Fruit fly (Drosophila melanogaster) whole organism, embryonic: ENCODE data around the gene CG43886.

Source experiments
- Atf-2 ChIP-seq: fragments of 200-800 bp; sonication (Bioruptor generic); optimal IDR thresholded peaks from 2 replicates; lab custom pipeline; 2016; ENCODE audit warnings: missing biosample characterization, missing genetic modification characterization
- CG10147 ChIP-seq: fragments of 200-800 bp; sonication (Bioruptor generic); optimal IDR thresholded peaks from 2 replicates; lab custom pipeline; 2019; ENCODE audit warnings: missing biosample characterization, mild to moderate bottlenecking, missing genetic modification characterization, moderate library complexity
- CG12071 ChIP-seq: fragments of 200-800 bp; sonication (Bioruptor generic); optimal IDR thresholded peaks from 3 replicates; lab custom pipeline; 2018; ENCODE audit warnings: missing biosample characterization, mild to moderate bottlenecking, missing genetic modification characterization
- CG14860 ChIP-seq: fragments of 200-800 bp; sonication (Bioruptor generic); IDR thresholded peaks from 3 replicates; pipeline ENCODE4 v1.3.6; 2022; ENCODE audit warnings: missing biosample characterization, missing genetic modification characterization; ENCODE audit not compliant: partially characterized antibody
- CG14965 ChIP-seq: fragments of 200-800 bp; sonication (Bioruptor generic); optimal IDR thresholded peaks from 2 replicates; lab custom pipeline; 2016; ENCODE audit warnings: missing biosample characterization, missing genetic modification characterization, borderline replicate concordance
- CG1529 ChIP-seq: fragments of 200-800 bp; sonication (Bioruptor generic); optimal IDR thresholded peaks from 3 replicates; lab custom pipeline; 2018; ENCODE audit warnings: missing biosample characterization, missing genetic modification characterization
- CG17359 ChIP-seq: fragments of 200-800 bp; sonication (Bioruptor generic); optimal IDR thresholded peaks from 3 replicates; lab custom pipeline; 2018; ENCODE audit warnings: missing biosample characterization, mild to moderate bottlenecking, missing genetic modification characterization, moderate library complexity
- CG18619 ChIP-seq: fragments of 200-800 bp; sonication (Bioruptor generic); optimal IDR thresholded peaks from 3 replicates; lab custom pipeline; 2017; ENCODE audit warnings: missing biosample characterization, mild to moderate bottlenecking, missing genetic modification characterization
- CG2116 ChIP-seq: fragments of 200-800 bp; sonication (Bioruptor generic); optimal IDR thresholded peaks from 3 replicates; lab custom pipeline; 2018; ENCODE audit warnings: missing biosample characterization, mild to moderate bottlenecking, missing genetic modification characterization
- CG2678 ChIP-seq: fragments of 200-800 bp; sonication (Bioruptor generic); optimal IDR thresholded peaks from 3 replicates; lab custom pipeline; 2019; ENCODE audit warnings: missing biosample characterization, mild to moderate bottlenecking, missing genetic modification characterization, moderate library complexity
- CG30403 ChIP-seq: fragments of 200-800 bp; sonication (Bioruptor generic); optimal IDR thresholded peaks from 3 replicates; lab custom pipeline; 2016; ENCODE audit warnings: missing biosample characterization, missing genetic modification characterization
- CG30431 ChIP-seq: fragments of 200-800 bp; sonication (Bioruptor generic); optimal IDR thresholded peaks from 2 replicates; lab custom pipeline; 2017; ENCODE audit warnings: missing biosample characterization, missing genetic modification characterization
- CG34224 ChIP-seq: fragments of 200-800 bp; sonication (Bioruptor generic); IDR thresholded peaks from 3 replicates; pipeline ENCODE4 v1.3.6; 2022; ENCODE audit warnings: missing biosample characterization, missing genetic modification characterization; ENCODE audit not compliant: partially characterized antibody
- CG4328 ChIP-seq: fragments of 200-800 bp; sonication (Bioruptor generic); optimal IDR thresholded peaks from 3 replicates; lab custom pipeline; 2017; ENCODE audit warnings: missing biosample characterization, missing genetic modification reagents, missing genetic modification characterization
- CG6689 ChIP-seq: fragments of 200-800 bp; sonication (Bioruptor generic); IDR thresholded peaks from 2 replicates; pipeline ENCODE4 v1.3.6; 2022; ENCODE audit warnings: missing biosample characterization, missing genetic modification characterization
- CG7987 ChIP-seq: fragments of 200-800 bp; sonication (Bioruptor generic); optimal IDR thresholded peaks from 2 replicates; lab custom pipeline; 2018; ENCODE audit warnings: missing biosample characterization, mild to moderate bottlenecking, missing genetic modification characterization, moderate library complexity
- CTCF ChIP-seq: fragments of 200-800 bp; sonication (Bioruptor generic); optimal IDR thresholded peaks from 2 replicates; lab custom pipeline; 2017; ENCODE audit warnings: missing biosample characterization, mild to moderate bottlenecking, missing genetic modification characterization, moderate library complexity
- Chrac-16 ChIP-seq: fragments of 200-800 bp; sonication (Bioruptor generic); optimal IDR thresholded peaks from 3 replicates; lab custom pipeline; 2016; ENCODE audit warnings: missing biosample characterization, missing genetic modification characterization
- D19B ChIP-seq: fragments of 200-800 bp; sonication (Bioruptor generic); optimal IDR thresholded peaks from 2 replicates; lab custom pipeline; 2017; ENCODE audit warnings: missing biosample characterization, mild to moderate bottlenecking, missing genetic modification characterization
- Dbx ChIP-seq: fragments of 200-800 bp; sonication (Bioruptor generic); IDR thresholded peaks from 3 replicates; pipeline ENCODE4 v1.3.6; 2022; ENCODE audit warnings: missing biosample characterization, missing genetic modification characterization
- Deaf1 ChIP-seq: fragments of 200-800 bp; optimal IDR thresholded peaks from 3 replicates; lab custom pipeline; 2019; ENCODE audit warnings: missing biosample characterization, mild to moderate bottlenecking, missing genetic modification characterization, moderate library complexity
- Gsc ChIP-seq: fragments of 200-800 bp; sonication (Bioruptor generic); IDR thresholded peaks from 2 replicates; pipeline ENCODE4 v1.3.6; 2022; ENCODE audit warnings: missing biosample characterization, missing genetic modification characterization
- H2.0 ChIP-seq: fragments of 200-800 bp; sonication (Bioruptor generic); IDR thresholded peaks from 2 replicates; pipeline ENCODE4 v1.3.6; 2022; ENCODE audit warnings: missing biosample characterization, missing genetic modification characterization
- Mrtf ChIP-seq: fragments of 200-800 bp; sonication (Bioruptor generic); IDR thresholded peaks from 3 replicates; pipeline ENCODE4 v1.3.6; 2022; ENCODE audit warnings: missing biosample characterization, missing genetic modification characterization
- Sry-δ ChIP-seq: fragments of 200-800 bp; sonication (Bioruptor generic); optimal IDR thresholded peaks from 2 replicates; lab custom pipeline; 2016; ENCODE audit warnings: missing biosample characterization, missing genetic modification characterization
- TFAM ChIP-seq: fragments of 200-800 bp; sonication (Bioruptor generic); optimal IDR thresholded peaks from 2 replicates; lab custom pipeline; 2017; ENCODE audit warnings: missing biosample characterization, missing genetic modification characterization, inconsistent platforms
- Trl ChIP-seq, 3 experiments: fragments of >200 bp in 2 of 3; fragments of 200-800 bp in 1 of 3; sonication (Bioruptor generic) in 1 of 3; optimal IDR thresholded peaks; 2 replicates in 1 of 3; 3 replicates in 2 of 3; lab custom pipeline; 2016 to 2017; ENCODE audit warnings: missing biosample characterization in 1 of 3, missing genetic modification characterization in 1 of 3
- Xbp1 ChIP-seq: fragments of 200-800 bp; sonication (Bioruptor generic); optimal IDR thresholded peaks from 3 replicates; lab custom pipeline; 2016; ENCODE audit warnings: missing biosample characterization, mild to moderate bottlenecking, missing genetic modification characterization
- al ChIP-seq: fragments of 200-800 bp; sonication (Bioruptor generic); IDR thresholded peaks from 2 replicates; pipeline ENCODE4 v1.3.6; 2022; ENCODE audit warnings: missing biosample characterization, missing genetic modification characterization
- ap ChIP-seq: fragments of 200-800 bp; sonication (Bioruptor generic); IDR thresholded peaks from 2 replicates; pipeline ENCODE4 v1.3.6; 2022; ENCODE audit warnings: missing biosample characterization, missing genetic modification characterization
- bigmax ChIP-seq: fragments of 200-800 bp; sonication (Bioruptor generic); optimal IDR thresholded peaks from 2 replicates; lab custom pipeline; 2018; ENCODE audit warnings: missing biosample characterization, mild to moderate bottlenecking, missing genetic modification characterization
- caup ChIP-seq: fragments of 200-800 bp; sonication (Bioruptor generic); optimal IDR thresholded peaks from 3 replicates; lab custom pipeline; 2017; ENCODE audit warnings: missing biosample characterization, mild to moderate bottlenecking, missing genetic modification characterization, moderate library complexity; ENCODE audit not compliant: severe bottlenecking
- chm ChIP-seq: fragments of 200-800 bp; sonication (Bioruptor generic); IDR thresholded peaks from 2 replicates; pipeline ENCODE4 v1.3.6; 2022; ENCODE audit warnings: missing biosample characterization, missing genetic modification characterization
- da ChIP-seq: fragments of 200-800 bp; sonication (Bioruptor generic); optimal IDR thresholded peaks from 2 replicates; lab custom pipeline; 2016; ENCODE audit warnings: missing biosample characterization, missing genetic modification characterization
- dpn ChIP-seq, 2 experiments: fragments of 200-800 bp; sonication (Bioruptor generic); optimal IDR thresholded peaks; 3 replicates each; lab custom pipeline; 2016; ENCODE audit warnings: missing biosample characterization in 2 of 2, missing genetic modification characterization in 2 of 2
- fd3F ChIP-seq: fragments of 200-800 bp; sonication (Bioruptor generic); optimal IDR thresholded peaks from 2 replicates; lab custom pipeline; 2018; ENCODE audit warnings: missing biosample characterization, mild to moderate bottlenecking, missing genetic modification characterization, moderate library complexity
- hth ChIP-seq: fragments of >200 bp; optimal IDR thresholded peaks from 2 replicates; lab custom pipeline; 2017; ENCODE audit warnings: inconsistent platforms
- mam ChIP-seq: fragments of 200-800 bp; sonication (Bioruptor generic); optimal IDR thresholded peaks from 3 replicates; lab custom pipeline; 2016; ENCODE audit warnings: missing biosample characterization, missing genetic modification characterization
- pzg ChIP-seq: fragments of 200-800 bp; sonication (Bioruptor generic); optimal IDR thresholded peaks from 3 replicates; lab custom pipeline; 2018; ENCODE audit warnings: missing biosample characterization, mild to moderate bottlenecking, missing genetic modification characterization, moderate library complexity
- sd ChIP-seq: fragments of 200-800 bp; sonication (Bioruptor generic); optimal IDR thresholded peaks from 3 replicates; lab custom pipeline; 2018; ENCODE audit warnings: missing biosample characterization, mild to moderate bottlenecking, missing genetic modification characterization, moderate library complexity
- seq ChIP-seq: fragments of 200-800 bp; sonication (Bioruptor generic); IDR thresholded peaks from 2 replicates; pipeline ENCODE4 v1.3.6; 2022; ENCODE audit warnings: missing biosample characterization, missing genetic modification characterization
- sna ChIP-seq: fragments of 200-800 bp; sonication (Bioruptor generic); IDR thresholded peaks from 2 replicates; pipeline ENCODE4 v1.3.6; 2022; ENCODE audit warnings: missing biosample characterization, missing genetic modification characterization; ENCODE audit not compliant: partially characterized antibody
- sr ChIP-seq: fragments of 200-800 bp; sonication (Bioruptor generic); IDR thresholded peaks from 3 replicates; pipeline ENCODE4 v1.3.6; 2022; ENCODE audit warnings: missing biosample characterization, missing genetic modification characterization
- tgo ChIP-seq: fragments of 200-800 bp; sonication (Bioruptor generic); IDR thresholded peaks from 3 replicates; pipeline ENCODE4 v1.3.6; 2022; ENCODE audit warnings: missing biosample characterization, missing genetic modification characterization
- tio ChIP-seq: fragments of 200-800 bp; sonication (Bioruptor generic); optimal IDR thresholded peaks from 2 replicates; lab custom pipeline; 2017; ENCODE audit warnings: missing biosample characterization, missing genetic modification characterization, inconsistent platforms
- tna ChIP-seq: fragments of 200-800 bp; sonication (Bioruptor generic); IDR thresholded peaks from 2 replicates; pipeline ENCODE4 v1.3.6; 2022; ENCODE audit warnings: missing biosample characterization, missing genetic modification characterization; ENCODE audit not compliant: partially characterized antibody
- trh ChIP-seq: fragments of 200-800 bp; sonication (Bioruptor generic); optimal IDR thresholded peaks from 2 replicates; lab custom pipeline; 2016; ENCODE audit warnings: missing biosample characterization, missing genetic modification characterization
- vnd ChIP-seq: fragments of 200-800 bp; sonication (Bioruptor generic); IDR thresholded peaks from 3 replicates; pipeline ENCODE4 v1.3.6; 2022; ENCODE audit warnings: missing biosample characterization, missing genetic modification characterization; ENCODE audit not compliant: partially characterized antibody
- zen ChIP-seq: fragments of 200-800 bp; sonication (Bioruptor generic); optimal IDR thresholded peaks from 3 replicates; lab custom pipeline; 2018; ENCODE audit warnings: missing biosample characterization, mild to moderate bottlenecking, missing genetic modification characterization, moderate library complexity

Gene CG43886

DNA sequence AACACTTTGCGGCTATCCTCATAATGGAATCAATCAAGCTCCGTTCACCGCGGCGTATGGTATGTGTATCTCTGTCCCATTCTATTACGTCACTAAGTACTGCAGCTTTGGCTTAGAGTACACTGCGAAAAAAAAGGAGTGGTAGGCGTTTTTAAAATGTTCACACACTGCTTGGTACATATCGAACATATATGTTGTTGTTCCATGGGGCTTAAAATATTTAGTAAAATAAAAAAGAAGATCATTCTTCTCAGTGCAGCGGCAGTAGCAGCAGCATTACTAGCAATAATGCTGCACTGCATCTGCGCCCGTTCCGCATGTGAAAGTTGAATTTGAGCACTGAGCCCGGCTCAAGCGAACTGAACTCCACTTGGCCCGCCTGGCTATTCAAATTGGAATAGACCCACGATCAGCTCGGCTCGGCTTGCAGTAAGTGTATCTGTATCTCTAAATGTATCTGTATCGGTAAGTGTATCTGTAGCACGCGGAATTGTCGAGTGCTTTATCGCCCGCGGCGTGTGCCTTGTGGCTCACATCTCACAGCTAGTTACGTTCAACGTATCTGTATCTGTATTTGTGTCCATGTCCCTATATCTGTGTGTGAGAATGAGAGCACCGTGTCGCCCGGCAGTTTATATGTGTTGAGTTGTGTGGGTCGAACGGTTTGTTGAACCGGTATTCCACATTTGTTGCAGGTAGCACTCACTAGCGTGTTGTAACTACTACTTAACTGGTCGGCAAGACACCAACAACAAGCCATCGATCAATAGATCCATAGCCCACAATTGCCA is 6.2 kb downstream of the CG43886 start (continued):
- TF ChIP-seq Xbp1 (GFP tag; lab: Kevin White, UChicago) (peak; percentile 72), CG30403 (GFP tag; lab: Kevin White, UChicago) (peak; percentile 46), da (GFP tag; lab: Kevin White, UChicago) (no peak), CTCF (no peak), pzg (GFP tag; lab: Kevin White, UChicago) (no peak), ap (GFP tag; lab: Robert Waterston, UW) (peak; percentile 49; the same call in 1 of the 2 replicates), Dbx (GFP tag; lab: Robert Waterston, UW) (no peak), Mrtf (GFP tag; lab: Robert Waterston, UW) (peak; percentile 53; the same call in 1 of the 3 replicates), CG4328 (peak; percentile 18), vnd (GFP tag; lab: Robert Waterston, UW) (no peak), CG18619 (GFP tag; lab: Kevin White, UChicago) (peak; percentile 30), zen (tag; lab: Kevin White, UChicago) (no peak), CG12071 (peak; percentile 42), tgo (GFP tag; lab: Robert Waterston, UW) (peak; percentile 55; the same call in 2 of the 3 replicates), fd3F (no peak), D19B (GFP tag; lab: Kevin White, UChicago) (no peak), CG14965 (GFP tag; lab: Kevin White, UChicago) (no peak), tna (no peak), al (GFP tag; lab: Robert Waterston, UW) (no peak), CG1529 (GFP tag; lab: Kevin White, UChicago) (peak; percentile 51), CG6689 (GFP tag; lab: Robert Waterston, UW) (peak; percentile 51), Chrac-16 (GFP tag; lab: Kevin White, UChicago) (peak; percentile 4), sd (no peak), seq (GFP tag; lab: Robert Waterston, UW) (peak; percentile 71), CG30431 (no peak), H2.0 (peak; percentile 72; the same call in 1 of the 2 replicates), trh (GFP tag; lab: Kevin White, UChicago) (no peak), CG34224 (GFP tag; lab: Robert Waterston, UW) (no peak), Atf-2 (GFP tag; lab: Kevin White, UChicago) (peak; percentile 37), CG10147 (GFP tag; lab: Kevin White, UChicago) (no peak), hth (lab: Kevin White, UChicago) (no peak), CG14860 (GFP tag; lab: Robert Waterston, UW) (no peak), CG2116 (GFP tag; lab: Kevin White, UChicago) (peak; percentile 5), chm (GFP tag; lab: Robert Waterston, UW) (no peak), CG17359 (peak; percentile 82), Gsc (GFP tag; lab: Robert Waterston, UW) (peak; percentile 46; the same call in 1 of the 2 replicates), tio (peak; percentile 62), bigmax (GFP tag; lab: Kevin White, UChicago) (no peak), Deaf1 (no peak), Sry-δ (peak; percentile 7), TFAM (GFP tag; lab: Kevin White, UChicago) (no peak), dpn (GFP tag; optimal IDR thresholded peaks at IDR 0.05; lab: Kevin White, UChicago) (peak; percentile 36 to 51), sr (GFP tag; lab: Robert Waterston, UW) (peak; percentile 54; the same call in 2 of the 3 replicates), mam (GFP tag; lab: Kevin White, UChicago) (peak; percentile 18), sna (GFP tag; lab: Robert Waterston, UW) (no peak), Trl (optimal IDR thresholded peaks at IDR 0.05; lab: Kevin White, UChicago) (no peak), Trl (GFP tag; optimal IDR thresholded peaks at IDR 0.05; lab: Kevin White, UChicago) (no peak), caup (GFP tag; lab: Kevin White, UChicago) (no peak), CG7987 (GFP tag; lab: Kevin White, UChicago) (no peak), CG2678 (tag; lab: Kevin White, UChicago) (peak; percentile 67)
